Fruit fly (Drosophila melanogaster): ENCODE measurements around the gene CG11262.

Gene CG11262

DNA sequence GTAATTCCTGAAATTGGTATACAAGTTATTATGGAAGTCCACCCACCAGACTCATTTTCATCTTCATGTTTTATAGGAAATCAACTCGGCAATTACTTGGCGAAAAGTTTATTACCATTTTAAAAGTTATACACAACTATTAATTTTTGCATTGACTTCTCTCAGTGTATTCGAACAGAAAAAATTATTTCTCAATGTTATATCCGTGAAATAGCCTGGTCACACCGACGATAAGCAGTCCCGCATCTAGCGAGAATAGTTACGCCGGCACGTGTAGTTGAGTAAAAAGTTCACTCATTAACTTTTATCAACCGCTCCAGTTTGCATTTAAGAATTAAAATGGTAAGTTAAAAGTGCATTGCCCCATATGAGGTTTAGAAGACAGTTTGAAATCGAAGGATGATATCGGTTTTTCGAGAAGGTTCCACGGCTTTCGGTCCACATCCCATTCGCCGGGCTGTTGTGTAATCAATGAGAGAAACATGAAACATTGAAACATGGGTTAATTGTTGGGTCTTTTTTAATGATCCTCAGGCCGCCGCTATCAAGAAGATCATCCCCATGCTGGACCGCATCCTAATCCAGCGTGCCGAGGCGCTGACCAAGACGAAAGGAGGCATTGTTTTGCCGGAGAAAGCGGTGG, 21.0 kb downstream of the CG11262 start, which contains the start of gene CG11267 (continued):
- TF ChIP-seq CG10431 (GFP tag; optimal IDR thresholded peaks at IDR 0.05) (peak; percentile 13), sisA (GFP tag; IDR thresholded peaks at IDR 0.05) (peak; percentile 93), chif (GFP tag; optimal IDR thresholded peaks at IDR 0.05) (peak; percentile 55 to 79), HmgZ (tag; optimal IDR thresholded peaks at IDR 0.05) (peak; percentile 70), jing (GFP tag; optimal IDR thresholded peaks at IDR 0.05) (peak; percentile 32), Camta (GFP tag; optimal IDR thresholded peaks at IDR 0.05) (peak; percentile 59), Rx (GFP tag; IDR thresholded peaks at IDR 0.05) (peak; percentile 91), otp (GFP tag; IDR thresholded peaks at IDR 0.05) (peak; percentile 94), CG10274 (GFP tag; optimal IDR thresholded peaks at IDR 0.05) (peak; percentile 70), slp2 (GFP tag; optimal IDR thresholded peaks at IDR 0.05) (peak; percentile 67), gem (tag; optimal IDR thresholded peaks at IDR 0.05) (peak; percentile 89), CG32532 (GFP tag; IDR thresholded peaks at IDR 0.05) (peak; percentile 95), CG3065 (GFP tag; optimal IDR thresholded peaks at IDR 0.05) (no peak), CG8924 (tag; optimal IDR thresholded peaks at IDR 0.05) (peak; percentile 81), Ravus (GFP tag; IDR thresholded peaks at IDR 0.05) (peak; percentile 57), Xrp1 (GFP tag; IDR thresholded peaks at IDR 0.05) (peak; percentile 91), Nf-YA (GFP tag; IDR thresholded peaks at IDR 0.05) (peak; percentile 90), CG6813 (GFP tag; optimal IDR thresholded peaks at IDR 0.05) (peak; percentile 84), CG12071 (GFP tag; optimal IDR thresholded peaks at IDR 0.05) (peak; percentile 85), Bgb (GFP tag; IDR thresholded peaks at IDR 0.05; ENCODE audit: partially characterized antibody) (no peak), knrl (GFP tag; IDR thresholded peaks at IDR 0.05; ENCODE audit: partially characterized antibody) (no peak), CG16815 (GFP tag; optimal IDR thresholded peaks at IDR 0.05) (peak; percentile 48), Dll (GFP tag; IDR thresholded peaks at IDR 0.05; ENCODE audit: partially characterized antibody) (no peak), gfzf (GFP tag; optimal IDR thresholded peaks at IDR 0.05) (peak; percentile 63), eyg (GFP tag; optimal IDR thresholded peaks at IDR 0.05) (peak; percentile 75), corto (GFP tag; optimal IDR thresholded peaks at IDR 0.05) (peak; percentile 35), Pdp1 (GFP tag; optimal IDR thresholded peaks at IDR 0.05) (peak; percentile 77 to 99), dysf (GFP tag; IDR thresholded peaks at IDR 0.05) (peak; percentile 94), slbo (GFP tag; IDR thresholded peaks at IDR 0.05) (peak; percentile 88), ATbp (GFP tag; optimal IDR thresholded peaks at IDR 0.05) (peak; percentile 74), CG11456 (GFP tag; IDR thresholded peaks at IDR 0.05) (peak; percentile 92), oc (tag; optimal IDR thresholded peaks at IDR 0.05) (peak; percentile 54), Optix (GFP tag; IDR thresholded peaks at IDR 0.05) (peak; percentile 52; the same call in 1 of the 3 replicates), CG17912 (GFP tag; optimal IDR thresholded peaks at IDR 0.05) (peak; percentile 51), CG17361 (GFP tag; IDR thresholded peaks at IDR 0.05) (peak; percentile 85), Dref (GFP tag; IDR thresholded peaks at IDR 0.05) (peak; percentile 50), Doc2 (GFP tag; IDR thresholded peaks at IDR 0.05) (no peak), Ets97D (GFP tag; optimal IDR thresholded peaks at IDR 0.05) (peak; percentile 70), ham (GFP tag; IDR thresholded peaks at IDR 0.05) (peak; percentile 57; the same call in 1 of the 2 replicates), maf-S (GFP tag; optimal IDR thresholded peaks at IDR 0.05) (peak; percentile 82), Atf6 (GFP tag; IDR thresholded peaks at IDR 0.05) (peak; percentile 93), repo (GFP tag; optimal IDR thresholded peaks at IDR 0.05) (peak; percentile 47), Rfx (GFP tag; IDR thresholded peaks at IDR 0.05) (peak; percentile 95), ab (GFP tag; optimal IDR thresholded peaks at IDR 0.05) (peak; percentile 72), bcd (GFP tag; optimal IDR thresholded peaks at IDR 0.05) (peak; percentile 84), CG34224 (GFP tag; IDR thresholded peaks at IDR 0.05; ENCODE audit: partially characterized antibody) (peak; percentile 37; the same call in 2 of the 3 replicates), fd3F (GFP tag; optimal IDR thresholded peaks at IDR 0.05) (peak; percentile 56), dan (GFP tag; IDR thresholded peaks at IDR 0.05) (no peak), pfk (GFP tag; optimal IDR thresholded peaks at IDR 0.05) (peak; percentile 27), CG30431 (GFP tag; optimal IDR thresholded peaks at IDR 0.05) (peak; percentile 59)

Data from whole organism, embryonic.